Worm (Caenorhabditis elegans) whole organism, L2 larva: ENCODE measurements around the gene cnb-1.

ENCODE experiments used
- aly-2 ChIP-seq: fragments of 150-350 bp; optimal IDR thresholded peaks from 2 replicates; lab custom pipeline; 2014; ENCODE audit warnings: missing biosample characterization, missing genetic modification characterization
- gmeb-1 ChIP-seq: fragments of 150-350 bp; optimal IDR thresholded peaks from 2 replicates; lab custom pipeline; 2014; ENCODE audit warnings: missing biosample characterization, missing genetic modification characterization

DNA sequence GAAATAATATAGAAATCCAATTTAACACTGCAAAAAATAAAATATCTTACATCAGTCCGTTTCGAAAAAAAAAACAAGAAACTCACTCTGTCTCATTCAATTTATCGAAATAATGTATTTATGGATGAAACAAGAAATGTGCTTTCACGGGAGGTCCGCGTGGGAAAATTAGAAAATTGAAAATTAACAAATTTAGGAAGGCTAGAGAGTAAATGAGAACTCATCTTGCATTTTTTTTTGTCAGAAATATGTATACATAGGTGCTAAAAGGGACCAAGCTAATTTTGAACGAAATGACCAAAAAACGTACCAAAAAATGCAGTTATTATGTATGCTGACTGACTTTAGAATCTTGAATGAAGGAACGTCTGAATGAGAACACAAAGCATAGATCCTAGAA lies 49.0 kb downstream of the cnb-1 start, which contains the start of gene T26H10.2:
- TF ChIP-seq gmeb-1 (tag; lab: Kevin White, UChicago) (no peak), aly-2 (no peak)
